Worm (Caenorhabditis elegans) whole organism, L2 larva: ENCODE measurements around the gene srh-30.

Experiments
- C34F6.9 ChIP-seq: fragments of 150-350 bp; optimal IDR thresholded peaks from 2 replicates; lab custom pipeline; 2014; ENCODE audit warnings: missing biosample characterization, missing genetic modification characterization
- F13H6.1 ChIP-seq: sonication (generic microtip); optimal IDR thresholded peaks from 2 replicates; lab custom pipeline; 2016; ENCODE audit warnings: missing genetic modification characterization, missing compliant biosample characterization
- R02D3.7 ChIP-seq: fragments of 150-350 bp; optimal IDR thresholded peaks from 2 replicates; lab custom pipeline; 2014; ENCODE audit warnings: missing biosample characterization, missing genetic modification characterization
- aly-2 ChIP-seq: fragments of 150-350 bp; optimal IDR thresholded peaks from 2 replicates; lab custom pipeline; 2014; ENCODE audit warnings: missing biosample characterization, missing genetic modification characterization
- ama-1 ChIP-seq: fragments of 150-350 bp; optimal IDR thresholded peaks from 2 replicates; lab custom pipeline; 2018; ENCODE audit warnings: inconsistent platforms
- blmp-1 ChIP-seq: sonication (generic microtip); optimal IDR thresholded peaks from 2 replicates; lab custom pipeline; 2017; ENCODE audit warnings: missing genetic modification characterization, mild to moderate bottlenecking, missing compliant biosample characterization, antibody characterized with exemption, moderate library complexity; ENCODE audit not compliant: insufficient read depth
- ceh-16 ChIP-seq: fragments of 150-350 bp; optimal IDR thresholded peaks from 2 replicates; lab custom pipeline; 2014; ENCODE audit warnings: missing biosample characterization, missing genetic modification characterization
- ceh-82 ChIP-seq: fragments of 150-350 bp; optimal IDR thresholded peaks from 2 replicates; lab custom pipeline; 2014; ENCODE audit warnings: missing biosample characterization, missing genetic modification characterization
- crh-2 ChIP-seq: sonication (generic microtip); optimal IDR thresholded peaks from 2 replicates; lab custom pipeline; 2017; ENCODE audit warnings: missing biosample characterization, missing genetic modification characterization
- dmd-4 ChIP-seq: sonication (generic microtip); optimal IDR thresholded peaks from 2 replicates; lab custom pipeline; 2017; ENCODE audit warnings: missing biosample characterization, missing genetic modification characterization
- elt-1 ChIP-seq: fragments of 150-350 bp; optimal IDR thresholded peaks from 2 replicates; lab custom pipeline; 2014; ENCODE audit warnings: missing biosample characterization, missing genetic modification characterization
- fos-1 ChIP-seq: fragments of 150-350 bp; optimal IDR thresholded peaks from 2 replicates; lab custom pipeline; 2014; ENCODE audit warnings: missing biosample characterization, missing genetic modification characterization
- lin-11 ChIP-seq: fragments of 150-350 bp; sonication (generic microtip); optimal IDR thresholded peaks from 2 replicates; lab custom pipeline; 2014; ENCODE audit warnings: missing biosample characterization, missing genetic modification characterization, inconsistent platforms, mixed read lengths
- lin-13 ChIP-seq: fragments of 150-350 bp; optimal IDR thresholded peaks from 2 replicates; lab custom pipeline; 2014; ENCODE audit warnings: missing biosample characterization, missing genetic modification reagents, missing genetic modification characterization
- lin-39 ChIP-seq: fragments of 150-350 bp; optimal IDR thresholded peaks from 2 replicates; lab custom pipeline; 2014; ENCODE audit warnings: missing biosample characterization, missing genetic modification reagents, missing genetic modification characterization
- lsy-2 ChIP-seq, 2 experiments: fragments of 150-350 bp in 1 of 2; sonication (generic microtip) in 1 of 2; optimal IDR thresholded peaks; 2 replicates each; lab custom pipeline; 2014 to 2017; ENCODE audit warnings: missing biosample characterization in 2 of 2, missing genetic modification characterization in 2 of 2
- mab-5 ChIP-seq: fragments of 150-350 bp; optimal IDR thresholded peaks from 2 replicates; lab custom pipeline; 2014; ENCODE audit warnings: missing biosample characterization, missing genetic modification characterization
- mbf-1 ChIP-seq: sonication (generic microtip); optimal IDR thresholded peaks from 2 replicates; lab custom pipeline; 2017; ENCODE audit warnings: missing biosample characterization, missing genetic modification characterization
- nhr-10 ChIP-seq: sonication (generic microtip); optimal IDR thresholded peaks from 2 replicates; lab custom pipeline; 2017; ENCODE audit warnings: missing biosample characterization, missing genetic modification characterization
- nhr-11 ChIP-seq: fragments of 150-350 bp; optimal IDR thresholded peaks from 2 replicates; lab custom pipeline; 2014; ENCODE audit warnings: missing biosample characterization, missing genetic modification characterization
- nhr-12 ChIP-seq: fragments of 150-350 bp; optimal IDR thresholded peaks from 2 replicates; lab custom pipeline; 2014; ENCODE audit warnings: missing biosample characterization, missing genetic modification characterization
- nhr-129 ChIP-seq: fragments of 150-350 bp; optimal IDR thresholded peaks from 2 replicates; lab custom pipeline; 2014; ENCODE audit warnings: missing biosample characterization, missing genetic modification characterization
- nhr-21 ChIP-seq: fragments of 150-350 bp; optimal IDR thresholded peaks from 2 replicates; lab custom pipeline; 2014; ENCODE audit warnings: missing biosample characterization, missing genetic modification characterization
- nhr-23 ChIP-seq: fragments of 150-350 bp; optimal IDR thresholded peaks from 2 replicates; lab custom pipeline; 2014; ENCODE audit warnings: missing biosample characterization, missing genetic modification reagents, missing genetic modification characterization
- nhr-237 ChIP-seq: fragments of 150-350 bp; optimal IDR thresholded peaks from 2 replicates; lab custom pipeline; 2014; ENCODE audit warnings: missing biosample characterization, missing genetic modification characterization
- nhr-25 ChIP-seq: fragments of 150-350 bp; sonication (generic microtip); optimal IDR thresholded peaks from 3 replicates; lab custom pipeline; 2014; ENCODE audit warnings: missing biosample characterization, missing genetic modification characterization
- nhr-6 ChIP-seq: fragments of 150-350 bp; optimal IDR thresholded peaks from 2 replicates; lab custom pipeline; 2014; ENCODE audit warnings: missing biosample characterization, missing genetic modification characterization
- nhr-77 ChIP-seq: fragments of 150-350 bp; optimal IDR thresholded peaks from 2 replicates; lab custom pipeline; 2014; ENCODE audit warnings: missing biosample characterization, missing genetic modification characterization
- peb-1 ChIP-seq: fragments of 150-350 bp; optimal IDR thresholded peaks from 2 replicates; lab custom pipeline; 2014; ENCODE audit warnings: missing biosample characterization, missing genetic modification characterization
- sem-4 ChIP-seq: fragments of 150-350 bp; optimal IDR thresholded peaks from 2 replicates; lab custom pipeline; 2014; ENCODE audit warnings: missing biosample characterization, missing genetic modification reagents, missing genetic modification characterization
- skn-1 ChIP-seq: sonication (generic microtip); optimal IDR thresholded peaks from 2 replicates; lab custom pipeline; 2017; ENCODE audit warnings: missing biosample characterization, missing genetic modification characterization
- sma-3 ChIP-seq: sonication (generic microtip); optimal IDR thresholded peaks from 2 replicates; lab custom pipeline; 2016; ENCODE audit warnings: missing genetic modification reagents, missing genetic modification characterization, missing compliant biosample characterization
- snpc-4 ChIP-seq: fragments of 150-350 bp; optimal IDR thresholded peaks from 2 replicates; lab custom pipeline; 2014; ENCODE audit warnings: missing biosample characterization, missing genetic modification characterization
- unc-39 ChIP-seq: fragments of 150-350 bp; optimal IDR thresholded peaks from 2 replicates; lab custom pipeline; 2014; ENCODE audit warnings: missing biosample characterization, missing genetic modification characterization
- unc-62 ChIP-seq: fragments of 150-350 bp; optimal IDR thresholded peaks from 2 replicates; lab custom pipeline; 2014; ENCODE audit warnings: missing biosample characterization, missing genetic modification reagents, missing genetic modification characterization
- zag-1 ChIP-seq: fragments of 150-350 bp; optimal IDR thresholded peaks from 2 replicates; lab custom pipeline; 2014; ENCODE audit warnings: missing biosample characterization, missing genetic modification characterization
- ztf-11 ChIP-seq: sonication (generic microtip); optimal IDR thresholded peaks from 2 replicates; lab custom pipeline; 2017; ENCODE audit warnings: missing biosample characterization, missing genetic modification characterization

srh-30 gene

DNA sequence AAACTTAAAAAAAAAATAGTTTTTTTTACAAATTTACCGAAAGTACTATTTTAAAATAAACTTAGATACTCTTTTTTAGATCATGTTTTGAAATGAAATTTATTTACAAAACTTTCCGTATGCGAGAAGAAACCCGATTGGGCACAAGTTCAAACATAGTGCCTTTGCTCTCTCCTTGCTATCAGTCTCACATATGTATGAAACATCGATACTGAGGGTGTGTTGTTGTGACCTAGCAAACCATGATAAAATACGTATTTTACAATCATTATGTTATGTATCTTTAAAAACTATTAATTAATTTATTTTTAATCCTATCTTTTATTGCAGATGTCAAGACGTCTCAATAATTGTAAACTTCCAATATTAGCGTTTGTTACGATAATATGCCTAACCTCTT is 38.5 kb upstream of the srh-30 start:
- TF ChIP-seq F13H6.1 (tag; lab: Kevin White, UChicago) (no peak), fos-1 (tag; lab: Kevin White, UChicago) (peak; percentile 93)

DNA sequence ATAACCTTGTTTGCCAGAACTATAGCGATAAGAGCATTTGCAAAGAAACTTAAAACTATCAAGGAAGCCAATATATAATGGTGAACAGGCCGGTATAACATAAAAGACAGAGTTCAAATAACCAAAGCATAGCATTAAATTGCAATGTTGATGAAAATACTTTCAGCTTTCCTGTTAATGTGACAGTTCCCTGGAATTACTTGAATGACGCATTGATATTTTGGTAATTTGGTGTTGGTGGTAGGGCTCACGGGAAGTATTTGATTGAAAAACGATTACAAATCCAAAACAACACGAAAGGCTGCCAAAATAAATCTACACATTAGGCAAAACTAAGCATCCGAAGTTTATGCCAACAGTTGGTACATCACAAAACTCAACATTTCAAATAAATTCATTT is 37.4 kb upstream of the srh-30 start, which contains the start of gene dmsr-16:
dmsr-16 (minus strand) TSS at position 101 of the 400 bp plus-strand sequence.
- TF ChIP-seq elt-1 (tag; lab: Kevin White, UChicago) (no peak), lin-39 (tag; lab: Kevin White, UChicago) (no peak), snpc-4 (no peak), ceh-16 (no peak), nhr-11 (tag; lab: Kevin White, UChicago) (no peak), nhr-25 (no peak), lin-13 (no peak), ama-1 (lab: Kevin White, UChicago) (no peak), nhr-237 (tag; lab: Kevin White, UChicago) (no peak), sma-3 (GFP tag; lab: Kevin White, UChicago) (no peak), R02D3.7 (tag; lab: Kevin White, UChicago) (no peak), peb-1 (tag; lab: Kevin White, UChicago) (no peak), C34F6.9 (tag; lab: Kevin White, UChicago) (no peak), lsy-2 (tag; optimal IDR thresholded peaks at IDR 0.05; lab: Kevin White, UChicago) (no peak), skn-1 (tag; lab: Kevin White, UChicago) (no peak), dmd-4 (tag; lab: Kevin White, UChicago) (no peak), mbf-1 (tag; lab: Kevin White, UChicago) (no peak), sem-4 (tag; lab: Kevin White, UChicago) (no peak)

DNA sequence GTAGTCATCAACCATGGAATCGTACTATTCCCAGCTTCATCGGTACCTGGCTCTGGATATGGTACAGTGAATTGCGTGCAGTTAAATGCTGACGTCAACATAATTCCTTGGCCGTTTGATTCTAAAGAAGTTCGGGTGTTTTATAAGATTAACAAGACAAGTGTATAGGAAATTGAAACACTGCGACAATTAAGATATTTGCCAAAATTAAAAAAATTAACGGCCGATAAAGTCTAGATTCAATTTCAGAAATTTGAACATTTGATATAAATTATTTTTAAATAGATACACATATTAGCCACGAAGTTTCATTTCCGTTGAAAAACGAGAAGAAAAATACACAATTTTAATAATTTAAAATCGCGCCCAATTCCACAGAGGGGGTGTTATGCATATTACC is 34.8 kb upstream of the srh-30 start, which contains the start of gene dmsr-12:
dmsr-12 (minus strand) TSS at position 101 of the 400 bp plus-strand sequence.
- TF ChIP-seq nhr-129 (tag; lab: Kevin White, UChicago) (no peak), lin-39 (tag; lab: Kevin White, UChicago) (no peak), lin-11 (tag; lab: Kevin White, UChicago) (no peak), nhr-77 (tag; lab: Kevin White, UChicago) (no peak), elt-1 (tag; lab: Kevin White, UChicago) (no peak), mab-5 (tag; lab: Kevin White, UChicago) (no peak), ceh-16 (no peak), lsy-2 (tag; optimal IDR thresholded peaks at IDR 0.05; lab: Kevin White, UChicago) (no peak), nhr-6 (tag; lab: Kevin White, UChicago) (no peak), nhr-23 (tag; lab: Kevin White, UChicago) (no peak), nhr-21 (no peak), aly-2 (no peak)
- TF ChIP-seq, all 48 proteins: peak for 0

ce11 chrV:6803992-6804391 is 32.4 kb upstream of the srh-30 start, which contains the start of gene dmsr-11:
dmsr-11 (minus strand) TSS chrV:6804092.
- TF ChIP-seq unc-62 (GFP tag; lab: Kevin White, UChicago): no peak
- no peak for TF ChIP-seq ztf-11
- TF ChIP-seq lsy-2 (tag; optimal IDR thresholded peaks at IDR 0.05; lab: Kevin White, UChicago): no peak
- no peak for TF ChIP-seq sma-3 (GFP tag; lab: Kevin White, UChicago)
- TF ChIP-seq ceh-82 (tag; lab: Kevin White, UChicago): no peak

ce11 chrV:6801850-6802249 is 30.3 kb upstream of the srh-30 start, which contains the start of gene dmsr-10:
dmsr-10 (minus strand) TSS chrV:6801950.
- TF ChIP-seq nhr-6 (tag; lab: Kevin White, UChicago): no peak
- no peak for TF ChIP-seq F13H6.1 (tag; lab: Kevin White, UChicago)
- no peak for TF ChIP-seq nhr-10
- no peak for TF ChIP-seq nhr-129 (tag; lab: Kevin White, UChicago)
- no peak for TF ChIP-seq blmp-1
- TF ChIP-seq zag-1: no peak

ce11 chrV:6799564-6799963 is 28.0 kb upstream of the srh-30 start, which contains the start of gene dmsr-9:
dmsr-9 (minus strand) TSS chrV:6799664.
- TF ChIP-seq sma-3 (GFP tag; lab: Kevin White, UChicago): no peak
- TF ChIP-seq F13H6.1 (tag; lab: Kevin White, UChicago): no peak
- TF ChIP-seq lin-39 (tag; lab: Kevin White, UChicago): no peak
- TF ChIP-seq ama-1 (lab: Kevin White, UChicago): no peak
- no peak for TF ChIP-seq unc-39 (tag; lab: Kevin White, UChicago)
- TF ChIP-seq lsy-2 (tag; optimal IDR thresholded peaks at IDR 0.05; lab: Kevin White, UChicago): no peak
- TF ChIP-seq elt-1 (tag; lab: Kevin White, UChicago): no peak
- no peak for TF ChIP-seq dmd-4 (tag; lab: Kevin White, UChicago)
- no peak for TF ChIP-seq crh-2 (tag; lab: Kevin White, UChicago)
- TF ChIP-seq nhr-21: no peak
- TF ChIP-seq blmp-1: no peak
- TF ChIP-seq nhr-25: no peak
- no peak for TF ChIP-seq nhr-12 (tag; lab: Kevin White, UChicago)
